Worm (Caenorhabditis elegans) whole organism, L1 larva: Measurements from ENCODE around the gene ZK863.1.

Source experiments
- C04F5.9 ChIP-seq: sonication (generic microtip); optimal IDR thresholded peaks from 2 replicates; lab custom pipeline; 2016; ENCODE audit warnings: missing genetic modification characterization, missing compliant biosample characterization
- F16B12.6 ChIP-seq: fragments of 150-350 bp; optimal IDR thresholded peaks from 2 replicates; lab custom pipeline; 2014; ENCODE audit warnings: missing biosample characterization, missing genetic modification characterization
- aly-2 ChIP-seq: fragments of 150-350 bp; optimal IDR thresholded peaks from 2 replicates; lab custom pipeline; 2014; ENCODE audit warnings: missing biosample characterization, missing genetic modification characterization
- blmp-1 ChIP-seq: fragments of 150-350 bp; optimal IDR thresholded peaks from 2 replicates; lab custom pipeline; 2014; ENCODE audit warnings: missing biosample characterization, missing genetic modification characterization
- ceh-63 ChIP-seq: fragments of 200-800 bp; sonication (Bioruptor generic); optimal IDR thresholded peaks from 2 replicates; lab custom pipeline; 2018; ENCODE audit warnings: mild to moderate bottlenecking, missing genetic modification characterization, missing compliant biosample characterization
- ces-1 ChIP-seq: fragments of 150-350 bp; optimal IDR thresholded peaks from 2 replicates; lab custom pipeline; 2014; ENCODE audit warnings: missing biosample characterization, missing genetic modification reagents, missing genetic modification characterization
- dpl-1 ChIP-seq, 3 experiments: fragments of 150-350 bp in 2 of 3; sonication (generic microtip) in 1 of 3; optimal IDR thresholded peaks; 2 replicates each; lab custom pipeline; 2014 to 2017; ENCODE audit warnings: missing biosample characterization in 3 of 3, missing genetic modification characterization in 3 of 3, missing genetic modification reagents in 3 of 3
- dsc-1 ChIP-seq: sonication (generic microtip); optimal IDR thresholded peaks from 2 replicates; lab custom pipeline; 2016; ENCODE audit warnings: mild to moderate bottlenecking, missing genetic modification characterization, missing compliant biosample characterization
- efl-3 ChIP-seq: fragments of 200-800 bp; sonication (Bioruptor generic); optimal IDR thresholded peaks from 2 replicates; lab custom pipeline; 2018; ENCODE audit warnings: mild to moderate bottlenecking, missing genetic modification characterization, missing compliant biosample characterization
- egl-27 ChIP-seq, 2 experiments: fragments of 150-350 bp in 1 of 2; sonication (generic microtip); optimal IDR thresholded peaks; 3 replicates each; lab custom pipeline; 2017 to 2018; ENCODE audit warnings: missing biosample characterization in 2 of 2, missing genetic modification characterization in 2 of 2, missing genetic modification reagents in 2 of 2
- elt-2 ChIP-seq: sonication (generic microtip); optimal IDR thresholded peaks from 2 replicates; lab custom pipeline; 2016; ENCODE audit warnings: missing genetic modification characterization, mild to moderate bottlenecking, inconsistent platforms, missing compliant biosample characterization, missing genetic modification reagents
- fkh-10 ChIP-seq: sonication (generic microtip); optimal IDR thresholded peaks from 2 replicates; lab custom pipeline; 2017; ENCODE audit warnings: missing biosample characterization, missing genetic modification reagents, missing genetic modification characterization
- fkh-4 ChIP-seq: sonication (generic microtip); optimal IDR thresholded peaks from 2 replicates; lab custom pipeline; 2016; ENCODE audit warnings: missing compliant biosample characterization, missing genetic modification characterization, borderline replicate concordance
- grh-1 ChIP-seq: fragments of 200-800 bp; sonication (Bioruptor generic); IDR thresholded peaks from 2 replicates; pipeline ENCODE4 v1.3.6; 2022; ENCODE audit warnings: missing genetic modification reagents, missing genetic modification characterization, missing compliant biosample characterization
- hlh-4 ChIP-seq: sonication (generic microtip); optimal IDR thresholded peaks from 2 replicates; lab custom pipeline; 2016; ENCODE audit warnings: mild to moderate bottlenecking, missing genetic modification characterization, missing compliant biosample characterization
- hpl-2 ChIP-seq: fragments of 150-350 bp; optimal IDR thresholded peaks from 2 replicates; lab custom pipeline; 2014; ENCODE audit warnings: missing biosample characterization, missing genetic modification reagents, missing genetic modification characterization
- lin-13 ChIP-seq: fragments of 150-350 bp; optimal IDR thresholded peaks from 2 replicates; lab custom pipeline; 2014; ENCODE audit warnings: missing biosample characterization, missing genetic modification reagents, missing genetic modification characterization
- lin-15B ChIP-seq: fragments of 150-350 bp; sonication (generic microtip); optimal IDR thresholded peaks from 3 replicates; lab custom pipeline; 2014; ENCODE audit warnings: missing biosample characterization, missing genetic modification characterization
- lin-39 ChIP-seq: fragments of 150-350 bp; optimal IDR thresholded peaks from 2 replicates; lab custom pipeline; 2014; ENCODE audit warnings: missing biosample characterization, missing genetic modification reagents, missing genetic modification characterization
- mdl-1 ChIP-seq, 2 experiments: fragments of 150-350 bp; optimal IDR thresholded peaks; 2 replicates each; lab custom pipeline; 2014 to 2017; ENCODE audit warnings: missing biosample characterization in 2 of 2, missing genetic modification characterization in 2 of 2, inconsistent platforms in 1 of 2
- nhr-11 ChIP-seq: fragments of 150-350 bp; optimal IDR thresholded peaks from 2 replicates; lab custom pipeline; 2014; ENCODE audit warnings: missing biosample characterization, missing genetic modification characterization
- nhr-237 ChIP-seq: fragments of 150-350 bp; optimal IDR thresholded peaks from 2 replicates; lab custom pipeline; 2014; ENCODE audit warnings: missing biosample characterization, missing genetic modification characterization
- nhr-28 ChIP-seq: fragments of 150-350 bp; optimal IDR thresholded peaks from 2 replicates; lab custom pipeline; 2014; ENCODE audit warnings: missing biosample characterization, missing genetic modification characterization
- nhr-71 ChIP-seq: sonication (generic microtip); optimal IDR thresholded peaks from 2 replicates; lab custom pipeline; 2016; ENCODE audit warnings: mild to moderate bottlenecking, missing genetic modification characterization, moderate library complexity, missing compliant biosample characterization
- nhr-76 ChIP-seq: sonication (generic microtip); optimal IDR thresholded peaks from 2 replicates; lab custom pipeline; 2017; ENCODE audit warnings: missing biosample characterization, missing genetic modification characterization
- nhr-84 ChIP-seq: sonication (generic microtip); optimal IDR thresholded peaks from 2 replicates; lab custom pipeline; 2017; ENCODE audit warnings: missing biosample characterization, missing genetic modification characterization
- nhr-85 ChIP-seq: sonication (generic microtip); peaks from one replicate; lab custom pipeline; 2016; ENCODE audit warnings: missing genetic modification characterization, inconsistent platforms, missing compliant biosample characterization
- pag-3 ChIP-seq: sonication (generic microtip); optimal IDR thresholded peaks from 2 replicates; lab custom pipeline; 2017; ENCODE audit warnings: missing genetic modification characterization, mild to moderate bottlenecking, missing compliant biosample characterization, antibody characterized with exemption, borderline replicate concordance; ENCODE audit not compliant: insufficient read depth
- pax-3 ChIP-seq: fragments of 200-800 bp; sonication (Bioruptor generic); optimal IDR thresholded peaks from 2 replicates; lab custom pipeline; 2018; ENCODE audit warnings: mild to moderate bottlenecking, missing genetic modification characterization, moderate library complexity, missing compliant biosample characterization
- rnt-1 ChIP-seq: sonication (generic microtip); optimal IDR thresholded peaks from 2 replicates; lab custom pipeline; 2016; ENCODE audit warnings: mild to moderate bottlenecking, missing genetic modification characterization, moderate library complexity, missing compliant biosample characterization
- snpc-4 ChIP-seq: fragments of 150-350 bp; optimal IDR thresholded peaks from 2 replicates; lab custom pipeline; 2014; ENCODE audit warnings: missing biosample characterization, missing genetic modification characterization
- sox-4 ChIP-seq: sonication (generic microtip); optimal IDR thresholded peaks from 2 replicates; lab custom pipeline; 2016; ENCODE audit warnings: missing genetic modification characterization, missing compliant biosample characterization
- sptf-1 ChIP-seq: fragments of 150-350 bp; optimal IDR thresholded peaks from 2 replicates; lab custom pipeline; 2014; ENCODE audit warnings: missing biosample characterization, missing genetic modification characterization
- sup-37 ChIP-seq: fragments of 200-800 bp; sonication (Bioruptor generic); optimal IDR thresholded peaks from 2 replicates; lab custom pipeline; 2018; ENCODE audit warnings: mild to moderate bottlenecking, missing genetic modification characterization, missing compliant biosample characterization
- swsn-7 ChIP-seq: sonication (generic microtip); optimal IDR thresholded peaks from 2 replicates; lab custom pipeline; 2016; ENCODE audit warnings: missing genetic modification characterization, missing compliant biosample characterization
- tbx-2 ChIP-seq: sonication (generic microtip); optimal IDR thresholded peaks from 2 replicates; lab custom pipeline; 2016; ENCODE audit warnings: missing genetic modification characterization, missing compliant biosample characterization
- tlp-1 ChIP-seq: fragments of 150-350 bp; optimal IDR thresholded peaks from 2 replicates; lab custom pipeline; 2014; ENCODE audit warnings: missing biosample characterization, missing genetic modification characterization
- unc-130 ChIP-seq: fragments of 150-350 bp; optimal IDR thresholded peaks from 2 replicates; lab custom pipeline; 2017; ENCODE audit warnings: missing biosample characterization, missing genetic modification characterization, inconsistent platforms
- unc-98 ChIP-seq: fragments of 200-800 bp; sonication (Bioruptor generic); IDR thresholded peaks from 2 replicates; pipeline ENCODE4 v1.3.6; 2022; ENCODE audit warnings: missing genetic modification characterization, missing compliant biosample characterization
- vab-15 ChIP-seq: sonication (generic microtip); optimal IDR thresholded peaks from 2 replicates; lab custom pipeline; 2017; ENCODE audit warnings: missing genotype, mild to moderate bottlenecking, missing genetic modification characterization, missing compliant biosample characterization
- zag-1 ChIP-seq: fragments of 150-350 bp; optimal IDR thresholded peaks from 2 replicates; lab custom pipeline; 2014; ENCODE audit warnings: missing biosample characterization, missing genetic modification characterization
- zip-4 ChIP-seq: fragments of 200-800 bp; sonication (Bioruptor generic); optimal IDR thresholded peaks from 2 replicates; lab custom pipeline; 2018; ENCODE audit warnings: mild to moderate bottlenecking, missing genetic modification characterization, moderate library complexity, missing compliant biosample characterization
- ztf-4 ChIP-seq: fragments of 150-350 bp; optimal IDR thresholded peaks from 2 replicates; lab custom pipeline; 2014; ENCODE audit warnings: missing biosample characterization, missing genetic modification characterization

Gene ZK863.1

DNA sequence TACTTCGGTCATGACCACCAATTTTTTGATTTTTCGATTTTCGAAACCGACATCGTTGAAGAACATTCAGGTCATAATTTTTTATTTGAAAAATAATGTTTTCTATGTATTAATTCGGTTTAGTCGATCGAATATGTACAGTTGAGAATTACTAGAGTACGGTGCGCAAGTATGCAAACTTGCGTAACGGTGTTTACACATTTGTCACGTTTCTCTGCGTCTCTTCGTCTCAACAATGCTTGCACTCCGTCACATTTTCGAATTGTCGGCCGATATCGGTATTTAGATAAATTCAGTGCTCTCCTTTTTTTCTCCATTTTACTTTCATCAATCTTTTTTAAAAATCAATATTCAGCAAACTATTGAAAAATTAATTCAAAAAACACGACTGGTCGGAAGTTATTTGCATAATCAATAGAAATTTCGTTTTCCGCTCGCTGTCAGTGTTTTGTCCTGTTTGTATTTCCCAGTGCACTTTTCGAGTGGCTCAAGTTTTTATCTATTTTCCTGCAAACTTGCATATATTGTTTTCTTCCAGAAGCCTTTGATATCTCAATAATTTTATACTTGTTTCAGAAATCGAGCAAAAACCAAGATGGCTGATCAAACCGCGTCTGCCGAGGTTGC is 21.0 kb upstream of the ZK863.1 start, which contains the start of gene dpy-30 (continued):
- TF ChIP-seq lin-15B (peak; percentile 21), egl-27 (tag; optimal IDR thresholded peaks at IDR 0.05; lab: Kevin White, UChicago) (no peak), zag-1 (tag; lab: Kevin White, UChicago) (no peak), nhr-71 (tag; lab: Kevin White, UChicago) (peak; percentile 75), fkh-4 (tag; lab: Kevin White, UChicago) (no peak), ceh-63 (no peak), mdl-1 (tag; optimal IDR thresholded peaks at IDR 0.05; lab: Kevin White, UChicago) (peak in 1 of 2 experiments; percentile 32), C04F5.9 (tag; lab: Kevin White, UChicago) (no peak), sox-4 (no peak), nhr-237 (no peak), zip-4 (GFP tag; lab: Kevin White, UChicago) (peak; percentile 26), nhr-28 (tag; lab: Kevin White, UChicago) (no peak), dpl-1 (GFP tag; optimal IDR thresholded peaks at IDR 0.05; lab: Kevin White, UChicago) (peak; percentile 68 to 80 (median 78)), F16B12.6 (tag; lab: Kevin White, UChicago) (peak; percentile 95), sup-37 (GFP tag; lab: Kevin White, UChicago) (no peak), snpc-4 (tag; lab: Kevin White, UChicago) (peak; percentile 70), grh-1 (no peak), ces-1 (no peak), unc-98 (GFP tag; lab: Robert Waterston, UW) (no peak), nhr-76 (no peak), hlh-4 (tag; lab: Kevin White, UChicago) (no peak), ztf-4 (tag; lab: Kevin White, UChicago) (peak; percentile 4), lin-13 (no peak), fkh-10 (GFP tag; lab: Kevin White, UChicago) (no peak), lin-39 (tag; lab: Kevin White, UChicago) (no peak), nhr-11 (tag; lab: Kevin White, UChicago) (no peak), aly-2 (tag; lab: Kevin White, UChicago) (peak; percentile 3), pax-3 (no peak), unc-130 (tag; lab: Kevin White, UChicago) (peak; percentile 75), hpl-2 (GFP tag; lab: Kevin White, UChicago) (no peak), tlp-1 (tag; lab: Kevin White, UChicago) (no peak), nhr-84 (tag; lab: Kevin White, UChicago) (no peak), swsn-7 (tag; lab: Kevin White, UChicago) (peak; percentile 73), rnt-1 (peak; percentile 74), elt-2 (tag; lab: Kevin White, UChicago) (peak; percentile 13), dsc-1 (tag; lab: Kevin White, UChicago) (peak; percentile 64), tbx-2 (tag; lab: Kevin White, UChicago) (peak; percentile 61), blmp-1 (tag; lab: Kevin White, UChicago) (peak; percentile 49), nhr-85 (tag; lab: Kevin White, UChicago) (peak; percentile 73)

DNA sequence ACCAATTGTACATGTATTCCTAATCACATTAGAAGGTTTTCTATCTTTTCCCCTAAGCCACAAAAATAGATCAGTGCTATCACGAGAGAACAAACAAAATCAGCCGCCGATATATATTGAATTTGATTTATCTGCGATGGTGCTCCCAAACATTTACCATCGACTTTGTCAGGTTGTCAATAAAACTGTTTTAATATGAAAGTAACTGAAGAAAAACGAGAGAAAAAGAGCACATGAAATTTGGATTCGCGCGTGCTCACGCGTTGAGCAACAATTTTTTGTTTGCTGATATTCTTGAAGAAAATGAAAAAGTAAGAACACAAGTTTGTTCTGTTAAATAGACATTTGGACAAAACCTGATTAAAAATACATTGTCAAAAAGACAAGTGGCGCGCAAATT is 18.8 kb upstream of the ZK863.1 start:
- TF ChIP-seq pag-3 (tag; lab: Kevin White, UChicago) (no peak), efl-3 (GFP tag; lab: Kevin White, UChicago) (no peak), tbx-2 (tag; lab: Kevin White, UChicago) (peak; percentile 26), sptf-1 (tag; lab: Kevin White, UChicago) (no peak), zag-1 (tag; lab: Kevin White, UChicago) (no peak), vab-15 (no peak)
